Fruit fly (Drosophila melanogaster): ENCODE results near the gene CG9519.

CG9519 gene

dm6 chrX:14848755-14849354 lies 7.3 kb downstream of the CG9519 start, which contains the start of gene CG9522 (continued):
- no peak for TF ChIP-seq CG34376 (GFP tag; optimal IDR thresholded peaks at IDR 0.05)
- TF ChIP-seq CG4424 (GFP tag; optimal IDR thresholded peaks at IDR 0.05): peak; percentile 77
- no peak for TF ChIP-seq her (GFP tag; optimal IDR thresholded peaks at IDR 0.05)
- peak; percentile 76 for TF ChIP-seq dmrt11E (tag; optimal IDR thresholded peaks at IDR 0.05)
- TF ChIP-seq Hmr (GFP tag; optimal IDR thresholded peaks at IDR 0.05): peak; percentile 58
- TF ChIP-seq en (GFP tag; optimal IDR thresholded peaks at IDR 0.05): no peak
- no peak for TF ChIP-seq HLH4C (GFP tag; IDR thresholded peaks at IDR 0.05; ENCODE audit: partially characterized antibody)
- TF ChIP-seq CG33213 (GFP tag; optimal IDR thresholded peaks at IDR 0.05): peak; percentile 30
- peak; percentile 20 for TF ChIP-seq CTCF (GFP tag; optimal IDR thresholded peaks at IDR 0.05)
- TF ChIP-seq pho (GFP tag; optimal IDR thresholded peaks at IDR 0.05): peak; percentile 24
- no peak for TF ChIP-seq CkIIα-i1 (GFP tag; IDR thresholded peaks at IDR 0.05)
- 0 out of 3 replicates have a peak, but pooled peaks have one; percentile 57 for TF ChIP-seq Mrtf (GFP tag; IDR thresholded peaks at IDR 0.05)
- peak; percentile 76 for TF ChIP-seq CG15269 (tag; optimal IDR thresholded peaks at IDR 0.05)
- peak; percentile 56 for TF ChIP-seq CG33557 (GFP tag; optimal IDR thresholded peaks at IDR 0.05)
- peak; percentile 35 for TF ChIP-seq CG9437 (GFP tag; optimal IDR thresholded peaks at IDR 0.05)
- peak; percentile 68 for TF ChIP-seq az2 (GFP tag; optimal IDR thresholded peaks at IDR 0.05)
- TF ChIP-seq CG13287 (GFP tag; IDR thresholded peaks at IDR 0.05; ENCODE audit: partially characterized antibody): no peak
- peak; percentile 69 for TF ChIP-seq ap (GFP tag; IDR thresholded peaks at IDR 0.05)
- no peak for TF ChIP-seq Neu2 (GFP tag; optimal IDR thresholded peaks at IDR 0.05; ENCODE audit: borderline replicate concordance)
- TF ChIP-seq bowl (GFP tag; IDR thresholded peaks at IDR 0.05): peak; percentile 33; the same call in 1 of the 2 replicates
- TF ChIP-seq Drgx (GFP tag; IDR thresholded peaks at IDR 0.05): peak; percentile 82
- TF ChIP-seq CG7556 (GFP tag; optimal IDR thresholded peaks at IDR 0.05): peak; percentile 63
- TF ChIP-seq CG1647 (GFP tag; optimal IDR thresholded peaks at IDR 0.05): peak; percentile 27
- TF ChIP-seq CG3163 (GFP tag; optimal IDR thresholded peaks at IDR 0.05): no peak
- peak; percentile 51; the same call in 1 of the 3 replicates for TF ChIP-seq so (GFP tag; IDR thresholded peaks at IDR 0.05)
- peak; percentile 70 for TF ChIP-seq CG7839 (tag; optimal IDR thresholded peaks at IDR 0.05)
- TF ChIP-seq kah (GFP tag; optimal IDR thresholded peaks at IDR 0.05): peak; percentile 10
- peak; percentile 81 for TF ChIP-seq dysf (GFP tag; IDR thresholded peaks at IDR 0.05)
- no peak for TF ChIP-seq CG11398 (GFP tag; optimal IDR thresholded peaks at IDR 0.05)
- TF ChIP-seq CG6272 (GFP tag; IDR thresholded peaks at IDR 0.05): 0 out of 2 replicates have a peak, but pooled peaks have one; percentile 27
- peak; percentile 86 for TF ChIP-seq CG17328 (GFP tag; IDR thresholded peaks at IDR 0.05)
- peak; percentile 63 for TF ChIP-seq onecut (GFP tag; IDR thresholded peaks at IDR 0.05)
- TF ChIP-seq CG2875 (GFP tag; optimal IDR thresholded peaks at IDR 0.05): peak; percentile 61
- peak; percentile 35 for TF ChIP-seq CG18476 (GFP tag; optimal IDR thresholded peaks at IDR 0.05)
- no peak for TF ChIP-seq Scr (GFP tag; IDR thresholded peaks at IDR 0.05; ENCODE audit: partially characterized antibody)
- peak; percentile 59 for TF ChIP-seq CG10209 (GFP tag; optimal IDR thresholded peaks at IDR 0.05)
- TF ChIP-seq Elba2 (GFP tag; optimal IDR thresholded peaks at IDR 0.05): no peak
- peak; percentile 4 for TF ChIP-seq tx (GFP tag; optimal IDR thresholded peaks at IDR 0.05)
- TF ChIP-seq Opbp (GFP tag; IDR thresholded peaks at IDR 0.05; ENCODE audit: partially characterized antibody): no peak
- TF ChIP-seq lab (GFP tag; optimal IDR thresholded peaks at IDR 0.05): peak; percentile 83
- TF ChIP-seq gsb (GFP tag; IDR thresholded peaks at IDR 0.05): peak; percentile 61
- peak; percentile 44; the same call in 1 of the 2 replicates for TF ChIP-seq CG9215 (GFP tag; IDR thresholded peaks at IDR 0.05)
- peak; percentile 13 to 58 for TF ChIP-seq Hr51 (GFP tag; optimal IDR thresholded peaks at IDR 0.05)
- no peak for TF ChIP-seq CG15073 (GFP tag; optimal IDR thresholded peaks at IDR 0.05)
- peak; percentile 51 for TF ChIP-seq CG1602 (GFP tag; optimal IDR thresholded peaks at IDR 0.05)
- TF ChIP-seq CG3847 (GFP tag; IDR thresholded peaks at IDR 0.05): peak; percentile 59
- peak; percentile 68 for TF ChIP-seq CG9932 (GFP tag; IDR thresholded peaks at IDR 0.05)
- peak; percentile 47 for TF ChIP-seq Mad (GFP tag; optimal IDR thresholded peaks at IDR 0.05)
- peak; percentile 54 for TF ChIP-seq HHEX (GFP tag; optimal IDR thresholded peaks at IDR 0.05)
- TF ChIP-seq sc (optimal IDR thresholded peaks at IDR 0.05): no peak
- TF ChIP-seq sc (GFP tag; optimal IDR thresholded peaks at IDR 0.05): peak; percentile 51

Measured in whole organism, embryonic.